Worm (Caenorhabditis elegans): ENCODE measurements around the gene mib-1.

The mib-1 gene

DNA sequence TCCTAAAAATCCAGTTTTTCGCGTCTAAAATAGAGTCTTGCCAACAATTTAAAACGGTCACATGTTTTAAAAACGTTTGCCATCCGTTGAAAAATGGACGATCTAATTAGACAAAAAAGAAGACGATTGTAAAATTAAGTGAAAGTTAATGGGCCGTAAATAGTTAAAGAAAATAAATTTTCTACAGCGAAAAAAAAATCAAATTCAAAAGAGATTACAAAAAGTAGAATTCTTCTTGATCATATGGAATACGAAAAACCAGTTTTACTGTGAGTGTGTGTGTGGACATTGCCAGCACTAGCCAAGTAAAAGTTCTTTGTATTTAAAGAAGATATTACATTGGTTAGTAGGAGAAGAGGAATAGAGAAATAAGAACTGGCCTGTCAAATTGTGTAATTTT is 28.4 kb downstream of the mib-1 start:
- TF ChIP-seq nhr-77 (tag; optimal IDR thresholded peaks at IDR 0.05) (no peak), nhr-25 (tag; optimal IDR thresholded peaks at IDR 0.05) (peak; percentile 16), aly-2 (tag; optimal IDR thresholded peaks at IDR 0.05) (no peak), elt-1 (tag; optimal IDR thresholded peaks at IDR 0.05) (peak; percentile 0)

ce11 chrIII:11255072-11255471 is 35.4 kb downstream of the mib-1 start:
- TF ChIP-seq ceh-9 (tag; optimal IDR thresholded peaks at IDR 0.05) (no peak), nhr-23 (tag; optimal IDR thresholded peaks at IDR 0.05) (peak; percentile 12), lin-39 (tag; optimal IDR thresholded peaks at IDR 0.05) (no peak)

DNA sequence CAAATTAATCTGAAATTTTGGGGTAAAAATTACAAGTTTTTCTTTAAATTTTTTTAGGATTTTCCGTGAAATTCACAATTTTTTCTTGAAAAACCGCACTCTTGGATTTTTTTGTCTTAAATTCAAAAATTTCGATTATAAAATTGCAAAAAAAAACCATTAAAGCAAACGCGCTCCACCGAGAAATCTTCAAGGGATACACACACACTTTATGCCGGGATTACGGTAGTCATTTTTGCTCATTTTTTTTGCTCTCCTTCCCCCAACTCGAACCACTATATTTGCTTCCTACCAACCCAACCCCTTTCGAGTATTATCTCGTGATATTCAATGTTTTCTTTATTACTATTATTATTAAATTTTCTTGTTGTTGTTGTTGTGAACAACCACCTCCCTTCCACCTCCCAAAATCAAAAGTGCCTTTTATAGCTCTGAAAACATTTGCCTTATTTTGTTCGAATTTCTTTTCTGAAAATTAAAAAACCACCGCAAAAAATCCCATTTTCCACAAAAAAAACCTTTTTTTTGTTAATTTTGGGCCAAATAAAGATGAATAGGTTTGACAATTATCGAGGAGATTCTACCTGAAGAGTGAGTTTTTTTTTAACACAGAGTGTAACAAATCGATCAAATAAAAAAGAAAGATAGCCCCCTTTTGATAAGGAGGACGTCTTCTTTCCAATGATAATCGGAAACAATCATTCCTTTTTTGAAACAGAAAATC is 38.6 kb downstream of the mib-1 start, which contains the start of gene Y47D3A.32:
TSS of gene Y47D3A.32 (plus strand) at position 674 of the 724 bp plus-strand sequence.
- TF ChIP-seq egl-27 (tag; optimal IDR thresholded peaks at IDR 0.05) (no peak), elt-3 (tag; optimal IDR thresholded peaks at IDR 0.05) (no peak)

ce11 chrIII:11248897-11249296 is 41.6 kb downstream of the mib-1 start:
- TF ChIP-seq R02D3.7 (tag; optimal IDR thresholded peaks at IDR 0.05) = no peak
- TF ChIP-seq egl-5 (tag; optimal IDR thresholded peaks at IDR 0.05) = no peak
- no peak for TF ChIP-seq pha-4 (tag; optimal IDR thresholded peaks at IDR 0.05)
- TF ChIP-seq fkh-2 (tag; optimal IDR thresholded peaks at IDR 0.05) = no peak

DNA sequence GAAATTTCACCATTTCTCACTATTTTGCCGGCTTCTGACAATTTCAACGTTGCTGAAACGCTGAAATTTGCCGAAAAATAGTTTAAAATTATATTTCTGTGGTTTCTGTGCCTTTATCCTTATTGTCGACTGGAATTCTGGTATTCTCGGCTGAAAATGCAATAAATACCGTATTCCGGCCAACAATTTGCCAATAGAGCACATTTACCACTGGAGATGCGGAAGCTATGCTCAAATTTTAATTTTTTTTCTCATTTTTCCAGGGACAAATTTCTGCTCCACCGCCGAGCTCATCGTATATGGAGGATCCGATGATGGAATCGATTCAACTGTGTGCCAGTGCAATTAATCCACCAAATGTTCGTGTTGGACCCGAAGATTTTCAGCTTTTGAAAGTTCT is 43.9 kb downstream of the mib-1 start:
- TF ChIP-seq fkh-2 (tag; optimal IDR thresholded peaks at IDR 0.05) (no peak), ZK546.5 (tag; optimal IDR thresholded peaks at IDR 0.05) (no peak), nfya-1 (tag; optimal IDR thresholded peaks at IDR 0.05; ENCODE audit: insufficient read depth) (no peak), R02D3.7 (tag; optimal IDR thresholded peaks at IDR 0.05) (no peak), egl-27 (tag; optimal IDR thresholded peaks at IDR 0.05) (no peak), ceh-9 (tag; optimal IDR thresholded peaks at IDR 0.05) (no peak), skn-1 (tag; optimal IDR thresholded peaks at IDR 0.05) (no peak), fos-1 (tag; optimal IDR thresholded peaks at IDR 0.05) (no peak), elt-3 (tag; optimal IDR thresholded peaks at IDR 0.05) (no peak)

ce11 chrIII:11244820-11245219 is 45.7 kb downstream of the mib-1 start, which contains the start of gene rsks-1:
TSS of gene rsks-1 (plus strand) at chrIII:11245120.
- TF ChIP-seq ceh-9 (tag; optimal IDR thresholded peaks at IDR 0.05) (no peak), hmg-11 (tag; optimal IDR thresholded peaks at IDR 0.05) (no peak), nhr-77 (tag; optimal IDR thresholded peaks at IDR 0.05) (no peak), nhr-76 (tag; optimal IDR thresholded peaks at IDR 0.05) (no peak), unc-39 (tag; optimal IDR thresholded peaks at IDR 0.05) (no peak), elt-3 (tag; optimal IDR thresholded peaks at IDR 0.05) (no peak), eor-1 (tag; optimal IDR thresholded peaks at IDR 0.05) (no peak), ztf-11 (tag; optimal IDR thresholded peaks at IDR 0.05) (no peak), ceh-16 (tag; optimal IDR thresholded peaks at IDR 0.05) (no peak), elt-2 (tag; optimal IDR thresholded peaks at IDR 0.05) (no peak), lin-15B (tag; optimal IDR thresholded peaks at IDR 0.05) (no peak), nhr-11 (tag; optimal IDR thresholded peaks at IDR 0.05) (no peak), ceh-28 (tag; optimal IDR thresholded peaks at IDR 0.05) (no peak), pqm-1 (tag; optimal IDR thresholded peaks at IDR 0.05) (no peak), ZK546.5 (tag; optimal IDR thresholded peaks at IDR 0.05) (no peak), nhr-43 (tag; optimal IDR thresholded peaks at IDR 0.05; ENCODE audit: poor library complexity, severe bottlenecking) (no peak), pha-4 (tag; optimal IDR thresholded peaks at IDR 0.05) (no peak), egl-27 (tag; optimal IDR thresholded peaks at IDR 0.05) (no peak), sea-2 (GFP tag; optimal IDR thresholded peaks at IDR 0.05) (no peak)

ce11 chrIII:11244338-11244737 is 46.1 kb downstream of the mib-1 start:
- TF ChIP-seq fkh-10 (GFP tag; optimal IDR thresholded peaks at IDR 0.05) (no peak), nhr-76 (tag; optimal IDR thresholded peaks at IDR 0.05) (no peak), ztf-4 (tag; optimal IDR thresholded peaks at IDR 0.05) (no peak), pha-4 (tag; optimal IDR thresholded peaks at IDR 0.05) (peak; percentile 28), nhr-28 (tag; optimal IDR thresholded peaks at IDR 0.05) (no peak), ZK546.5 (tag; optimal IDR thresholded peaks at IDR 0.05) (no peak), nhr-23 (tag; optimal IDR thresholded peaks at IDR 0.05) (no peak), elt-1 (tag; optimal IDR thresholded peaks at IDR 0.05) (no peak), elt-2 (tag; optimal IDR thresholded peaks at IDR 0.05) (peak; percentile 53), jun-1 (tag; optimal IDR thresholded peaks at IDR 0.05) (no peak), egl-5 (tag; optimal IDR thresholded peaks at IDR 0.05) (no peak), nhr-77 (tag; optimal IDR thresholded peaks at IDR 0.05) (no peak), pqm-1 (tag; optimal IDR thresholded peaks at IDR 0.05) (peak; percentile 10), unc-62 (GFP tag; optimal IDR thresholded peaks at IDR 0.05) (no peak), mdl-1 (tag; optimal IDR thresholded peaks at IDR 0.05) (no peak), ztf-11 (tag; optimal IDR thresholded peaks at IDR 0.05) (no peak), ceh-82 (tag; optimal IDR thresholded peaks at IDR 0.05) (no peak)
